Fruit fly (Drosophila melanogaster): ENCODE data around the gene CG4074.

dm6 chr3L:20798325-20798846 is 29.1 kb upstream of the CG4074 start, which contains the start of the genes CG3698 and tzn:
- TF ChIP-seq Pif1B (GFP tag; optimal IDR thresholded peaks at IDR 0.05) (no peak), CG17806 (tag; optimal IDR thresholded peaks at IDR 0.05) (no peak), Ets98B (GFP tag; IDR thresholded peaks at IDR 0.05) (peak; percentile 52; the same call in 1 of the 2 replicates), Pif1A (GFP tag; optimal IDR thresholded peaks at IDR 0.05) (no peak), D1 (tag; optimal IDR thresholded peaks at IDR 0.05) (no peak), CG8301 (tag; optimal IDR thresholded peaks at IDR 0.05) (no peak), CG32121 (GFP tag; IDR thresholded peaks at IDR 0.05) (peak; percentile 59; the same call in 1 of the 2 replicates), CG10348 (GFP tag; IDR thresholded peaks at IDR 0.05) (no peak), CG8159 (tag; optimal IDR thresholded peaks at IDR 0.05) (no peak), EcR (GFP tag; optimal IDR thresholded peaks at IDR 0.05) (no peak), CG9948 (tag; optimal IDR thresholded peaks at IDR 0.05) (no peak), CG34367 (tag; optimal IDR thresholded peaks at IDR 0.05) (peak; percentile 82), Snoo (tag; optimal IDR thresholded peaks at IDR 0.05) (peak; percentile 93), CG4496 (GFP tag; IDR thresholded peaks at IDR 0.05) (peak; percentile 89)

Measured in whole organism, pupa.